Worm (Caenorhabditis elegans) whole organism, mixed stage, embryonic: Measurements from ENCODE around the gene Y46H3A.4.

Source experiments
- blmp-1 ChIP-seq: fragments of 150-350 bp; optimal IDR thresholded peaks from 2 replicates; lab custom pipeline; 2014; ENCODE audit warnings: missing biosample characterization, missing genetic modification characterization
- ces-1 ChIP-seq: fragments of 150-350 bp; optimal IDR thresholded peaks from 2 replicates; lab custom pipeline; 2014; ENCODE audit warnings: missing biosample characterization, missing genetic modification reagents, missing genetic modification characterization
- drap-1 ChIP-seq: fragments of 200-800 bp; sonication (Bioruptor generic); optimal IDR thresholded peaks from 3 replicates; lab custom pipeline; 2018; ENCODE audit warnings: mild to moderate bottlenecking, missing genetic modification characterization, missing compliant biosample characterization
- elt-3 ChIP-seq: fragments of 150-350 bp; optimal IDR thresholded peaks from 2 replicates; lab custom pipeline; 2014; ENCODE audit warnings: missing biosample characterization, missing genetic modification characterization
- lsy-2 ChIP-seq: fragments of 150-350 bp; optimal IDR thresholded peaks from 2 replicates; lab custom pipeline; 2014; ENCODE audit warnings: missing biosample characterization, missing genetic modification characterization
- nhr-12 ChIP-seq: fragments of 150-350 bp; optimal IDR thresholded peaks from 2 replicates; lab custom pipeline; 2014; ENCODE audit warnings: missing biosample characterization, missing genetic modification characterization
- nhr-28 ChIP-seq: fragments of 150-350 bp; optimal IDR thresholded peaks from 2 replicates; lab custom pipeline; 2014; ENCODE audit warnings: missing biosample characterization, missing genetic modification characterization
- pha-4 ChIP-seq: fragments of 150-350 bp; optimal IDR thresholded peaks from 2 replicates; lab custom pipeline; 2018; ENCODE audit warnings: missing biosample characterization, missing genetic modification reagents, missing genetic modification characterization
- snpc-4 ChIP-seq: fragments of 150-350 bp; optimal IDR thresholded peaks from 2 replicates; lab custom pipeline; 2014; ENCODE audit warnings: missing biosample characterization, missing genetic modification characterization
- unc-62 ChIP-seq: fragments of 150-350 bp; optimal IDR thresholded peaks from 2 replicates; lab custom pipeline; 2014; ENCODE audit warnings: missing biosample characterization, missing genetic modification reagents, missing genetic modification characterization
- ztf-11 ChIP-seq: fragments of 150-350 bp; optimal IDR thresholded peaks from 2 replicates; lab custom pipeline; 2014; ENCODE audit warnings: missing biosample characterization, missing genetic modification characterization

ce11 chrV:1824528-1824927, 13.6 kb upstream of the Y46H3A.4 start:
- TF ChIP-seq unc-62 (GFP tag; lab: Kevin White, UChicago) (no peak), ztf-11 (no peak), elt-3 (tag; lab: Kevin White, UChicago) (no peak), lsy-2 (tag; lab: Kevin White, UChicago) (no peak), snpc-4 (no peak), blmp-1 (tag; lab: Kevin White, UChicago) (no peak), pha-4 (tag; lab: Kevin White, UChicago) (no peak), nhr-12 (tag; lab: Kevin White, UChicago) (no peak), ces-1 (GFP tag; lab: Kevin White, UChicago) (no peak), nhr-28 (no peak), drap-1 (GFP tag; lab: Kevin White, UChicago) (no peak)
